Worm (Caenorhabditis elegans): ENCODE results near the gene T12G3.6.

- TF ChIP-seq dmd-4 (tag; optimal IDR thresholded peaks at IDR 0.05) (no peak), ztf-11 (tag; optimal IDR thresholded peaks at IDR 0.05) (no peak), ZK546.5 (tag; optimal IDR thresholded peaks at IDR 0.05) (no peak), aly-2 (tag; optimal IDR thresholded peaks at IDR 0.05) (no peak), unc-62 (GFP tag; optimal IDR thresholded peaks at IDR 0.05) (no peak)
These were observed 18.0 kb downstream of the T12G3.6 start, which contains the start of gene spe-17 for ce11 chrIV:12013120-12013519.

All from whole organism, L2 larva.